Worm (Caenorhabditis elegans): ENCODE results near the gene sdz-24.
"Not testable (repeated sequence)": the region's sequence is repeated elsewhere in the genome, so short reads cannot be mapped to it uniquely, and the experiment has no call there.

DNA sequence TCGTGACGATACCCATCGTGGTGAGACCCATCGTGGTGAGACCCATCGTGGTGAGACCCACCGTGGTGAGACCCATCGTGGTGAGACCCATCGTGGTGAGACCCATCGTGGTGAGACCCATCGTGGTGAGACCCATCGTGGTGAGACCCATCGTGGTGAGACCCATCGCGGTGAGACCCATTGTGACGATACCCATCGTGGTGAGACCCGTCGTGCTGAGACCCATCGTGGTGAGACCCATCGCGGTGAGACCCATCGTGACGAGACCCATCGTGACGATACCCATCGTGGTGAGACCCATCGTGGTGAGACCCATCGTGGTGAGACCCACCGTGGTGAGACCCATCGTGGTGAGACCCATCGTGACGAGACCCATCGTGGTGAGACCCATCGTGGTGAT is 36.6 kb downstream of the sdz-24 start:
- not testable (repeated sequence) for TF ChIP-seq F57A8.1 (GFP tag; optimal IDR thresholded peaks at IDR 0.05); tlf-1 (GFP tag; optimal IDR thresholded peaks at IDR 0.05); nfya-1 (tag; optimal IDR thresholded peaks at IDR 0.05; ENCODE audit: borderline replicate concordance, insufficient read depth)
- TF ChIP-seq bed-1 (GFP tag; IDR thresholded peaks at IDR 0.05) = peak; percentile 93; the same call in 1 of the 2 replicates
- peak; percentile 54; the same call in 1 of the 2 replicates for TF ChIP-seq ztf-6 (GFP tag; IDR thresholded peaks at IDR 0.05)
- TF ChIP-seq madf-8 (GFP tag; conservative IDR thresholded peaks at IDR 0.05) = peak; percentile 22; the same call in 1 of the 2 replicates

Data from whole organism, young adult.